Worm (Caenorhabditis elegans): ENCODE data around the gene ras-1.

ras-1 gene

ce11 chrII:12352115-12352514, at the start of gene ras-1:
Gene ras-1, minus strand, starts transcription at chrII:12352243.
- TF ChIP-seq madf-2 (tag; optimal IDR thresholded peaks at IDR 0.05) (no peak), elt-2 (tag; optimal IDR thresholded peaks at IDR 0.05) (peak; percentile 22)

- TF ChIP-seq ceh-9 (tag; optimal IDR thresholded peaks at IDR 0.05), result no peak
- no peak for TF ChIP-seq nhr-232 (tag; optimal IDR thresholded peaks at IDR 0.05)
- TF ChIP-seq tbx-7 (tag; optimal IDR thresholded peaks at IDR 0.05), result no peak
- no peak for TF ChIP-seq ama-1 (optimal IDR thresholded peaks at IDR 0.05)
- TF ChIP-seq npax-4 (tag; optimal IDR thresholded peaks at IDR 0.05), result no peak
- TF ChIP-seq fax-1 (tag; optimal IDR thresholded peaks at IDR 0.05), result no peak
- TF ChIP-seq pag-3 (tag; optimal IDR thresholded peaks at IDR 0.05; ENCODE audit: borderline replicate concordance), result no peak
- no peak for TF ChIP-seq tbx-2 (tag; optimal IDR thresholded peaks at IDR 0.05)
- no peak for TF ChIP-seq nhr-11 (tag; optimal IDR thresholded peaks at IDR 0.05)
- TF ChIP-seq nfya-1 (tag; optimal IDR thresholded peaks at IDR 0.05), result no peak
- TF ChIP-seq hlh-13 (GFP tag; optimal IDR thresholded peaks at IDR 0.05), result no peak
These were observed 49.7 kb upstream of the ras-1 start, which contains the start of gene sre-29 for ce11 chrII:12401791-12402190. Gene sre-29, minus strand, starts transcription at chrII:12401891.

ce11 chrII:12397656-12398055, 45.6 kb upstream of the ras-1 start, which contains the start of gene F57G9.7:
Gene F57G9.7, minus strand, starts transcription at chrII:12397756.
- no peak for TF ChIP-seq tbx-7 (tag; optimal IDR thresholded peaks at IDR 0.05)
- no peak for TF ChIP-seq fax-1 (tag; optimal IDR thresholded peaks at IDR 0.05)

ce11 chrII:12394138-12394537, 42.1 kb upstream of the ras-1 start:
- no peak for TF ChIP-seq pha-2 (tag; optimal IDR thresholded peaks at IDR 0.05)
- TF ChIP-seq ceh-48 (tag; optimal IDR thresholded peaks at IDR 0.05), result peak; percentile 38

- TF ChIP-seq eyg-1 (tag; optimal IDR thresholded peaks at IDR 0.05), result no peak
- no peak for TF ChIP-seq unc-3 (GFP tag; conservative IDR thresholded peaks at IDR 0.05)
- TF ChIP-seq unc-3 (tag; optimal IDR thresholded peaks at IDR 0.05), result no peak
- TF ChIP-seq syd-9 (tag; optimal IDR thresholded peaks at IDR 0.05), result no peak
- no peak for TF ChIP-seq elt-2 (tag; optimal IDR thresholded peaks at IDR 0.05)
- TF ChIP-seq pax-1 (tag; optimal IDR thresholded peaks at IDR 0.05), result no peak
- no peak for TF ChIP-seq sox-4 (tag; optimal IDR thresholded peaks at IDR 0.05)
- TF ChIP-seq hlh-15 (tag; optimal IDR thresholded peaks at IDR 0.05), result no peak
- TF ChIP-seq tbx-2 (tag; optimal IDR thresholded peaks at IDR 0.05), result no peak
- TF ChIP-seq tbx-7 (tag; optimal IDR thresholded peaks at IDR 0.05), result no peak
- TF ChIP-seq che-1 (tag; optimal IDR thresholded peaks at IDR 0.05), result no peak
- no peak for TF ChIP-seq fax-1 (tag; optimal IDR thresholded peaks at IDR 0.05)
- TF ChIP-seq ceh-18 (tag; optimal IDR thresholded peaks at IDR 0.05), result no peak
- TF ChIP-seq ceh-14 (tag; optimal IDR thresholded peaks at IDR 0.05), result no peak
- no peak for TF ChIP-seq zip-5 (tag; optimal IDR thresholded peaks at IDR 0.05)
- TF ChIP-seq ceh-45 (GFP tag; IDR thresholded peaks at IDR 0.05), result no peak
- TF ChIP-seq sdc-2 (tag; optimal IDR thresholded peaks at IDR 0.05), result no peak
- TF ChIP-seq K09A11.1 (tag; optimal IDR thresholded peaks at IDR 0.05; ENCODE audit: insufficient read depth), result no peak
- no peak for TF ChIP-seq ceh-34 (tag; optimal IDR thresholded peaks at IDR 0.05)
- no peak for TF ChIP-seq ceh-22 (tag; optimal IDR thresholded peaks at IDR 0.05)
- no peak for TF ChIP-seq hlh-13 (GFP tag; optimal IDR thresholded peaks at IDR 0.05)
These were observed 41.6 kb upstream of the ras-1 start, which contains the start of gene Y57A10B.7 for ce11 chrII:12393690-12394089. Gene Y57A10B.7, minus strand, starts transcription at chrII:12393790.

- TF ChIP-seq pha-4 (tag; optimal IDR thresholded peaks at IDR 0.05), result no peak
- no peak for TF ChIP-seq pax-1 (tag; optimal IDR thresholded peaks at IDR 0.05)
- TF ChIP-seq ahr-1 (tag; optimal IDR thresholded peaks at IDR 0.05), result no peak
- TF ChIP-seq elt-2 (tag; optimal IDR thresholded peaks at IDR 0.05), result no peak
- TF ChIP-seq tbx-2 (tag; optimal IDR thresholded peaks at IDR 0.05), result no peak
- no peak for TF ChIP-seq pat-9 (tag; optimal IDR thresholded peaks at IDR 0.05)
- no peak for TF ChIP-seq unc-86 (tag; optimal IDR thresholded peaks at IDR 0.05)
- TF ChIP-seq lim-6 (tag; optimal IDR thresholded peaks at IDR 0.05), result no peak
- TF ChIP-seq ceh-18 (tag; optimal IDR thresholded peaks at IDR 0.05), result no peak
- no peak for TF ChIP-seq ceh-34 (tag; optimal IDR thresholded peaks at IDR 0.05)
- TF ChIP-seq ceh-22 (tag; optimal IDR thresholded peaks at IDR 0.05), result no peak
- TF ChIP-seq C08G9.2 (tag; optimal IDR thresholded peaks at IDR 0.05), result no peak
These were observed 37.7 kb upstream of the ras-1 start, which contains the start of gene Y57A10B.6 for ce11 chrII:12389783-12390182. Gene Y57A10B.6, plus strand, starts transcription at chrII:12390083.
